Fruit fly (Drosophila melanogaster): ENCODE results near the gene CG33783.

dm6 chr3R:10086683-10087082 lies 20.1 kb downstream of the CG33783 start:
- TF ChIP-seq jumu (GFP tag; optimal IDR thresholded peaks at IDR 0.05) (no peak), CG17328 (GFP tag; IDR thresholded peaks at IDR 0.05) (no peak), CG15514 (GFP tag; optimal IDR thresholded peaks at IDR 0.05) (no peak), CG8281 (tag; optimal IDR thresholded peaks at IDR 0.05) (no peak), CG7928 (GFP tag; optimal IDR thresholded peaks at IDR 0.05) (no peak), CG10565 (GFP tag; optimal IDR thresholded peaks at IDR 0.05) (no peak), CG8765 (GFP tag; IDR thresholded peaks at IDR 0.05) (no peak)
